Worm (Caenorhabditis elegans) whole organism, L3 larva: Measurements from ENCODE around the gene twk-4.

Experiments
- R02D3.7 ChIP-seq: fragments of 150-350 bp; optimal IDR thresholded peaks from 2 replicates; lab custom pipeline; 2014; ENCODE audit warnings: missing biosample characterization, missing genetic modification characterization
- ZK546.5 ChIP-seq: sonication (generic microtip); optimal IDR thresholded peaks from 2 replicates; lab custom pipeline; 2017; ENCODE audit warnings: missing biosample characterization, missing genetic modification characterization
- aly-2 ChIP-seq: fragments of 150-350 bp; optimal IDR thresholded peaks from 2 replicates; lab custom pipeline; 2014; ENCODE audit warnings: missing biosample characterization, missing genetic modification characterization
- ama-1 ChIP-seq: fragments of 150-350 bp; optimal IDR thresholded peaks from 2 replicates; lab custom pipeline; 2018
- ceh-16 ChIP-seq: sonication (generic microtip); optimal IDR thresholded peaks from 2 replicates; lab custom pipeline; 2017; ENCODE audit warnings: missing biosample characterization, missing genetic modification characterization
- ceh-28 ChIP-seq: fragments of 150-350 bp; optimal IDR thresholded peaks from 2 replicates; lab custom pipeline; 2014; ENCODE audit warnings: missing biosample characterization, missing genetic modification reagents, missing genetic modification characterization
- ceh-9 ChIP-seq: sonication (generic microtip); optimal IDR thresholded peaks from 2 replicates; lab custom pipeline; 2018; ENCODE audit warnings: missing biosample characterization, missing genetic modification characterization
- daf-12 ChIP-seq: fragments of 150-350 bp; optimal IDR thresholded peaks from 2 replicates; lab custom pipeline; 2014; ENCODE audit warnings: missing biosample characterization, missing genetic modification reagents, missing genetic modification characterization
- egl-5 ChIP-seq: fragments of 150-350 bp; optimal IDR thresholded peaks from 2 replicates; lab custom pipeline; 2017; ENCODE audit warnings: missing biosample characterization, missing genetic modification reagents, missing genetic modification characterization, inconsistent platforms
- elt-1 ChIP-seq: fragments of 150-350 bp; optimal IDR thresholded peaks from 2 replicates; lab custom pipeline; 2014; ENCODE audit warnings: missing biosample characterization, missing genetic modification characterization
- elt-2 ChIP-seq: sonication (generic microtip); optimal IDR thresholded peaks from 2 replicates; lab custom pipeline; 2016; ENCODE audit warnings: missing genetic modification reagents, mild to moderate bottlenecking, missing genetic modification characterization, missing compliant biosample characterization
- elt-3 ChIP-seq, 3 experiments: fragments of 150-350 bp in 1 of 3; sonication (generic microtip) in 2 of 3; optimal IDR thresholded peaks; 2 replicates in 2 of 3; 4 replicates in 1 of 3; lab custom pipeline; 2014 to 2017; ENCODE audit warnings: missing biosample characterization in 3 of 3, missing genetic modification characterization in 3 of 3
- eor-1 ChIP-seq, 2 experiments: fragments of 150-350 bp; optimal IDR thresholded peaks; 2 replicates each; lab custom pipeline; 2014 to 2018; ENCODE audit warnings: missing biosample characterization in 2 of 2, missing genetic modification characterization in 2 of 2
- fkh-10 ChIP-seq: sonication (generic microtip); optimal IDR thresholded peaks from 2 replicates; lab custom pipeline; 2017; ENCODE audit warnings: missing biosample characterization, missing genetic modification reagents, missing genetic modification characterization
- fkh-2 ChIP-seq: fragments of 150-350 bp; optimal IDR thresholded peaks from 2 replicates; lab custom pipeline; 2014; ENCODE audit warnings: missing biosample characterization, missing genetic modification reagents, missing genetic modification characterization
- fos-1 ChIP-seq: fragments of 150-350 bp; optimal IDR thresholded peaks from 2 replicates; lab custom pipeline; 2014; ENCODE audit warnings: missing biosample characterization, missing genetic modification characterization
- hmg-11 ChIP-seq: sonication (generic microtip); optimal IDR thresholded peaks from 2 replicates; lab custom pipeline; 2016; ENCODE audit warnings: missing genetic modification characterization, missing compliant biosample characterization
- jun-1 ChIP-seq: fragments of 150-350 bp; optimal IDR thresholded peaks from 2 replicates; lab custom pipeline; 2014; ENCODE audit warnings: missing biosample characterization, missing genetic modification reagents, missing genetic modification characterization
- lin-15B ChIP-seq: fragments of 150-350 bp; optimal IDR thresholded peaks from 2 replicates; lab custom pipeline; 2014; ENCODE audit warnings: missing biosample characterization, missing genetic modification characterization
- lsy-12 ChIP-seq: sonication (generic microtip); optimal IDR thresholded peaks from 2 replicates; lab custom pipeline; 2016; ENCODE audit warnings: mild to moderate bottlenecking, missing genetic modification characterization, missing compliant biosample characterization
- mml-1 ChIP-seq: fragments of 150-350 bp; sonication (generic microtip); optimal IDR thresholded peaks from 3 replicates; lab custom pipeline; 2014; ENCODE audit warnings: missing biosample characterization, missing genetic modification characterization
- nfya-1 ChIP-seq: sonication (generic microtip); optimal IDR thresholded peaks from 2 replicates; lab custom pipeline; 2017; ENCODE audit warnings: missing genetic modification characterization, mild to moderate bottlenecking, missing compliant biosample characterization, antibody characterized with exemption, moderate library complexity; ENCODE audit not compliant: insufficient read depth
- nhr-11 ChIP-seq: fragments of 150-350 bp; optimal IDR thresholded peaks from 2 replicates; lab custom pipeline; 2014; ENCODE audit warnings: missing biosample characterization, missing genetic modification characterization
- nhr-237 ChIP-seq: fragments of 150-350 bp; optimal IDR thresholded peaks from 2 replicates; lab custom pipeline; 2014; ENCODE audit warnings: missing biosample characterization, missing genetic modification characterization
- nhr-25 ChIP-seq: sonication (generic microtip); optimal IDR thresholded peaks from 2 replicates; lab custom pipeline; 2017; ENCODE audit warnings: missing biosample characterization, missing genetic modification characterization
- nhr-28 ChIP-seq: fragments of 150-350 bp; optimal IDR thresholded peaks from 2 replicates; lab custom pipeline; 2014; ENCODE audit warnings: missing biosample characterization, missing genetic modification characterization
- nhr-76 ChIP-seq: fragments of 150-350 bp; sonication (generic microtip); optimal IDR thresholded peaks from 5 replicates; lab custom pipeline; 2014; ENCODE audit warnings: missing biosample characterization, missing genetic modification characterization
- pha-4 ChIP-seq: fragments of 150-350 bp; optimal IDR thresholded peaks from 2 replicates; lab custom pipeline; 2014; ENCODE audit warnings: missing biosample characterization, missing genetic modification reagents, missing genetic modification characterization
- pqm-1 ChIP-seq: fragments of 150-350 bp; optimal IDR thresholded peaks from 2 replicates; lab custom pipeline; 2017; ENCODE audit warnings: missing biosample characterization, missing genetic modification characterization, inconsistent platforms
- sea-2 ChIP-seq: fragments of 150-350 bp; sonication (generic microtip); optimal IDR thresholded peaks from 4 replicates; lab custom pipeline; 2014; ENCODE audit warnings: missing biosample characterization, missing genetic modification reagents, missing genetic modification characterization
- snpc-4 ChIP-seq: fragments of 150-350 bp; optimal IDR thresholded peaks from 2 replicates; lab custom pipeline; 2014; ENCODE audit warnings: missing biosample characterization, missing genetic modification characterization
- tbx-2 ChIP-seq: sonication (generic microtip); optimal IDR thresholded peaks from 2 replicates; lab custom pipeline; 2016; ENCODE audit warnings: mild to moderate bottlenecking, missing genetic modification characterization, missing compliant biosample characterization
- unc-39 ChIP-seq: sonication (generic microtip); optimal IDR thresholded peaks from 4 replicates; lab custom pipeline; 2017; ENCODE audit warnings: missing biosample characterization, missing genetic modification characterization
- unc-62 ChIP-seq: fragments of 150-350 bp; sonication (generic microtip); optimal IDR thresholded peaks from 4 replicates; lab custom pipeline; 2014; ENCODE audit warnings: missing biosample characterization, missing genetic modification reagents, missing genetic modification characterization
- zag-1 ChIP-seq: fragments of 150-350 bp; optimal IDR thresholded peaks from 2 replicates; lab custom pipeline; 2014; ENCODE audit warnings: missing biosample characterization, missing genetic modification characterization
- ztf-11 ChIP-seq: fragments of 150-350 bp; optimal IDR thresholded peaks from 2 replicates; lab custom pipeline; 2014; ENCODE audit warnings: missing biosample characterization, missing genetic modification characterization
- ztf-4 ChIP-seq: fragments of 150-350 bp; optimal IDR thresholded peaks from 2 replicates; lab custom pipeline; 2014; ENCODE audit warnings: missing biosample characterization, missing genetic modification characterization

The twk-4 gene

ce11 chrII:9194195-9194594 lies at the start of gene twk-4:
TSS of gene twk-4 (minus strand) at chrII:9194295.
- TF ChIP-seq unc-62 (GFP tag; lab: Kevin White, UChicago) (no peak), nhr-11 (tag; lab: Kevin White, UChicago) (no peak), jun-1 (tag; lab: Kevin White, UChicago) (no peak), unc-39 (tag; lab: Kevin White, UChicago) (no peak), sea-2 (GFP tag; lab: Kevin White, UChicago) (no peak), ztf-4 (no peak), zag-1 (tag; lab: Kevin White, UChicago) (no peak), nhr-76 (tag; lab: Kevin White, UChicago) (no peak), nfya-1 (tag; lab: Kevin White, UChicago) (no peak), pqm-1 (tag; lab: Kevin White, UChicago) (no peak), fkh-2 (tag; lab: Kevin White, UChicago) (no peak), pha-4 (no peak), ceh-16 (no peak), ama-1 (lab: Kevin White, UChicago) (no peak), ceh-9 (tag; lab: Kevin White, UChicago) (no peak)
- TF ChIP-seq, all 47 proteins: peak for 0

- no peak for TF ChIP-seq egl-5 (tag; lab: Kevin White, UChicago)
- TF ChIP-seq pha-4: peak; percentile 94
- no peak for TF ChIP-seq eor-1 (tag; optimal IDR thresholded peaks at IDR 0.05; lab: Kevin White, UChicago)
- TF ChIP-seq elt-2 (tag; lab: Kevin White, UChicago): peak; percentile 14
- peak; percentile 17 for TF ChIP-seq hmg-11
- TF ChIP-seq R02D3.7 (tag; lab: Kevin White, UChicago): peak; percentile 94
- TF ChIP-seq ama-1 (lab: Kevin White, UChicago): peak; percentile 24
- peak; percentile 42 for TF ChIP-seq lin-15B (tag; lab: Kevin White, UChicago)
- peak; percentile 54 for TF ChIP-seq nfya-1 (tag; lab: Kevin White, UChicago)
- TF ChIP-seq tbx-2 (tag; lab: Kevin White, UChicago): no peak
- TF ChIP-seq elt-1 (tag; lab: Kevin White, UChicago): no peak
- TF ChIP-seq aly-2 (tag; lab: Kevin White, UChicago): no peak
- TF ChIP-seq lsy-12: no peak
- TF ChIP-seq sea-2 (GFP tag; lab: Kevin White, UChicago): no peak
These were observed 48.7 kb upstream of the twk-4 start for ce11 chrII:9242804-9243203.

ce11 chrII:9241610-9242009 lies 47.5 kb upstream of the twk-4 start:
- TF ChIP-seq pha-4 (no peak), lsy-12 (no peak), nhr-237 (no peak), elt-2 (tag; lab: Kevin White, UChicago) (no peak), lin-15B (tag; lab: Kevin White, UChicago) (no peak), nhr-25 (no peak), ZK546.5 (tag; lab: Kevin White, UChicago) (no peak), fos-1 (no peak), daf-12 (no peak), aly-2 (tag; lab: Kevin White, UChicago) (no peak), ztf-11 (no peak), elt-3 (tag; optimal IDR thresholded peaks at IDR 0.05; lab: Kevin White, UChicago) (no peak)

- no peak for TF ChIP-seq aly-2 (tag; lab: Kevin White, UChicago)
- TF ChIP-seq elt-3 (tag; optimal IDR thresholded peaks at IDR 0.05; lab: Kevin White, UChicago): no peak
- TF ChIP-seq tbx-2 (tag; lab: Kevin White, UChicago): no peak
- TF ChIP-seq fkh-10 (GFP tag; lab: Kevin White, UChicago): no peak
- no peak for TF ChIP-seq pha-4
- no peak for TF ChIP-seq ceh-28 (tag; lab: Kevin White, UChicago)
- TF ChIP-seq mml-1 (tag; lab: Kevin White, UChicago): no peak
- TF ChIP-seq ama-1 (lab: Kevin White, UChicago): no peak
- TF ChIP-seq lin-15B (tag; lab: Kevin White, UChicago): no peak
- TF ChIP-seq elt-2 (tag; lab: Kevin White, UChicago): no peak
- TF ChIP-seq egl-5 (tag; lab: Kevin White, UChicago): no peak
- TF ChIP-seq ztf-11: no peak
- no peak for TF ChIP-seq fos-1
- no peak for TF ChIP-seq ZK546.5 (tag; lab: Kevin White, UChicago)
- no peak for TF ChIP-seq unc-62 (GFP tag; lab: Kevin White, UChicago)
- no peak for TF ChIP-seq nhr-25
- no peak for TF ChIP-seq snpc-4 (tag; lab: Kevin White, UChicago)
- no peak for TF ChIP-seq ceh-9 (tag; lab: Kevin White, UChicago)
- no peak for TF ChIP-seq nhr-28
- no peak for TF ChIP-seq nfya-1 (tag; lab: Kevin White, UChicago)
- TF ChIP-seq, all 47 proteins: peak for 0
These were observed 43.6 kb upstream of the twk-4 start for ce11 chrII:9237719-9238118.
